Worm (Caenorhabditis elegans) whole organism, mixed stage, embryonic: ENCODE measurements around the gene C25D7.15.

Experiments
- blmp-1 ChIP-seq: fragments of 150-350 bp; optimal IDR thresholded peaks from 2 replicates; lab custom pipeline; 2014; ENCODE audit warnings: missing biosample characterization, missing genetic modification characterization
- nhr-76 ChIP-seq: sonication (generic microtip); optimal IDR thresholded peaks from 2 replicates; lab custom pipeline; 2017; ENCODE audit warnings: missing biosample characterization, missing genetic modification characterization

- TF ChIP-seq blmp-1 (tag; lab: Kevin White, UChicago) (no peak), nhr-76 (tag; lab: Kevin White, UChicago) (no peak)
Observed at ce11 chrV:15060595-15060994, 987 bp downstream of the C25D7.15 start.
